Fruit fly (Drosophila melanogaster): ENCODE results near the gene ATPsynbetaL.

ATPsynbetaL gene

dm6 chr3L:16049955-16050886, 47.4 kb upstream of the ATPsynbetaL start (continued):
- peak; percentile 26; the same call in 1 of the 2 replicates for TF ChIP-seq vvl (GFP tag; IDR thresholded peaks at IDR 0.05)
- TF ChIP-seq Bteb2 (GFP tag; optimal IDR thresholded peaks at IDR 0.05), result no peak
- peak; percentile 17 for TF ChIP-seq org-1 (GFP tag; optimal IDR thresholded peaks at IDR 0.05)
- TF ChIP-seq CG8359 (GFP tag; optimal IDR thresholded peaks at IDR 0.05; ENCODE audit: borderline replicate concordance), result peak; percentile 27
- no peak for TF ChIP-seq inv (GFP tag; IDR thresholded peaks at IDR 0.05; ENCODE audit: partially characterized antibody)
- no peak for TF ChIP-seq CG3726 (GFP tag; IDR thresholded peaks at IDR 0.05)
- peak; percentile 36 for TF ChIP-seq CG6854 (GFP tag; optimal IDR thresholded peaks at IDR 0.05)
- TF ChIP-seq CG8290 (GFP tag; optimal IDR thresholded peaks at IDR 0.05), result no peak
- peak; percentile 70 to 75 for TF ChIP-seq CG8290 (tag; optimal IDR thresholded peaks at IDR 0.05)
- TF ChIP-seq dpn (GFP tag; optimal IDR thresholded peaks at IDR 0.05), result peak in 1 of 2 experiments; percentile 10
- no peak for TF ChIP-seq trem (tag; optimal IDR thresholded peaks at IDR 0.05)
- peak; percentile 16 for TF ChIP-seq tap (tag; optimal IDR thresholded peaks at IDR 0.05)
- no peak for TF ChIP-seq luna (GFP tag; optimal IDR thresholded peaks at IDR 0.05)
- peak; percentile 10 for TF ChIP-seq CG1603 (tag; optimal IDR thresholded peaks at IDR 0.05)
- no peak for TF ChIP-seq Mrtf (GFP tag; IDR thresholded peaks at IDR 0.05)
- 0 out of 2 replicates have a peak, but pooled peaks have one; percentile 4 for TF ChIP-seq sim (GFP tag; IDR thresholded peaks at IDR 0.05)
- no peak for TF ChIP-seq shn (GFP tag; optimal IDR thresholded peaks at IDR 0.05)
- no peak for TF ChIP-seq danr (GFP tag; IDR thresholded peaks at IDR 0.05)
- TF ChIP-seq CG15479 (GFP tag; optimal IDR thresholded peaks at IDR 0.05), result peak; percentile 95
- peak; percentile 84 to 90 for TF ChIP-seq Trl (optimal IDR thresholded peaks at IDR 0.05)
- TF ChIP-seq Trl (GFP tag; optimal IDR thresholded peaks at IDR 0.05), result no peak
- TF ChIP-seq CG10431 (GFP tag; optimal IDR thresholded peaks at IDR 0.05), result peak; percentile 22
- TF ChIP-seq CG7556 (GFP tag; optimal IDR thresholded peaks at IDR 0.05), result peak; percentile 56
- TF ChIP-seq CG15269 (tag; optimal IDR thresholded peaks at IDR 0.05), result peak; percentile 9
- peak; percentile 1 for TF ChIP-seq oc (tag; optimal IDR thresholded peaks at IDR 0.05)
- no peak for TF ChIP-seq vnd (GFP tag; IDR thresholded peaks at IDR 0.05; ENCODE audit: partially characterized antibody)
- TF ChIP-seq CG30403 (GFP tag; optimal IDR thresholded peaks at IDR 0.05), result no peak
- peak; percentile 39 for TF ChIP-seq MESR4 (GFP tag; optimal IDR thresholded peaks at IDR 0.05)
- TF ChIP-seq Hmx (GFP tag; optimal IDR thresholded peaks at IDR 0.05), result no peak
- peak; percentile 6 for TF ChIP-seq chn (GFP tag; optimal IDR thresholded peaks at IDR 0.05)
- no peak for TF ChIP-seq HmgD (GFP tag; optimal IDR thresholded peaks at IDR 0.05)
- TF ChIP-seq CG12942 (GFP tag; optimal IDR thresholded peaks at IDR 0.05), result no peak
- no peak for TF ChIP-seq Bdp1 (GFP tag; optimal IDR thresholded peaks at IDR 0.05)
- TF ChIP-seq lola (GFP tag; optimal IDR thresholded peaks at IDR 0.05), result peak in 1 of 3 experiments; percentile 12
- TF ChIP-seq CG3163 (GFP tag; optimal IDR thresholded peaks at IDR 0.05), result no peak
- peak; percentile 12; the same call in 1 of the 2 replicates for TF ChIP-seq lmd (GFP tag; IDR thresholded peaks at IDR 0.05)
- peak; percentile 6 for TF ChIP-seq CG11398 (GFP tag; optimal IDR thresholded peaks at IDR 0.05)
- peak; percentile 35; the same call in 1 of the 2 replicates for TF ChIP-seq slbo (GFP tag; IDR thresholded peaks at IDR 0.05)
- peak; percentile 18 for TF ChIP-seq CG7839 (tag; optimal IDR thresholded peaks at IDR 0.05)
- no peak for TF ChIP-seq CG1792 (GFP tag; optimal IDR thresholded peaks at IDR 0.05)
- no peak for TF ChIP-seq h (optimal IDR thresholded peaks at IDR 0.05)
- no peak for TF ChIP-seq E2f2 (GFP tag; IDR thresholded peaks at IDR 0.05)
- no peak for TF ChIP-seq CG10654 (GFP tag; optimal IDR thresholded peaks at IDR 0.05)
- TF ChIP-seq CG11093 (GFP tag; IDR thresholded peaks at IDR 0.05), result no peak
- TF ChIP-seq gsb (GFP tag; IDR thresholded peaks at IDR 0.05), result no peak
- 0 out of 3 replicates have a peak, but pooled peaks have one; percentile 40 for TF ChIP-seq CG11456 (GFP tag; IDR thresholded peaks at IDR 0.05)
- peak; percentile 44 for TF ChIP-seq caup (GFP tag; optimal IDR thresholded peaks at IDR 0.05; ENCODE audit: severe bottlenecking)
- TF ChIP-seq wor (GFP tag; IDR thresholded peaks at IDR 0.05), result no peak
- TF ChIP-seq phol (tag; optimal IDR thresholded peaks at IDR 0.05), result peak; percentile 24
- peak; percentile 61 for TF ChIP-seq schlank (tag; optimal IDR thresholded peaks at IDR 0.05)

All from whole organism, embryonic.